Worm (Caenorhabditis elegans) whole organism, mixed stage, embryonic: ENCODE results near the gene rha-2.

Source experiments
- nhr-12 ChIP-seq: fragments of 150-350 bp; optimal IDR thresholded peaks from 2 replicates; lab custom pipeline; 2014; ENCODE audit warnings: missing biosample characterization, missing genetic modification characterization
- nhr-76 ChIP-seq: sonication (generic microtip); optimal IDR thresholded peaks from 2 replicates; lab custom pipeline; 2017; ENCODE audit warnings: missing biosample characterization, missing genetic modification characterization
- pha-4 ChIP-seq: fragments of 150-350 bp; optimal IDR thresholded peaks from 2 replicates; lab custom pipeline; 2018; ENCODE audit warnings: missing biosample characterization, missing genetic modification reagents, missing genetic modification characterization

DNA sequence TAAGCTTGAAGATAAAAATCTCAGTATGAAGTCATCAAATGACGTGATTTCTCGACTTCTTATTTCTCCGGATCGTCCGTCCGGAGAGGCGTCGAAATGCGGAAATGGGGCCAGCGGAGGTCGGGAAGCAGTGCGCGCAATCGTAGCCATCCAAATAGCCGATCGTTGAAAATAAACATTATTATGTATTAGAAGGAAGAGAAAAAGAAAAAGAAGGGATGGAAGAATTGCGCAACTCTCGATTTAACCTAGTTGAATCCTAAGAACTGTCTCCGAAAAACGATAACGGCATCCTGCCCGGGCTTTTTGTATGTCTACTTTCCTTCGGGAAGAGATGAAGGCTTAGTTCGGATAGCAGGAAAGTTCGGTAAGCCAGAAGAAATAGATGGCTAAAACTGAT lies 12.2 kb downstream of the rha-2 start:
- TF ChIP-seq pha-4 (tag; lab: Kevin White, UChicago) (no peak), nhr-76 (tag; lab: Kevin White, UChicago) (no peak), nhr-12 (tag; lab: Kevin White, UChicago) (no peak)
